Fruit fly (Drosophila melanogaster): ENCODE data around the gene CG13127.

DNA sequence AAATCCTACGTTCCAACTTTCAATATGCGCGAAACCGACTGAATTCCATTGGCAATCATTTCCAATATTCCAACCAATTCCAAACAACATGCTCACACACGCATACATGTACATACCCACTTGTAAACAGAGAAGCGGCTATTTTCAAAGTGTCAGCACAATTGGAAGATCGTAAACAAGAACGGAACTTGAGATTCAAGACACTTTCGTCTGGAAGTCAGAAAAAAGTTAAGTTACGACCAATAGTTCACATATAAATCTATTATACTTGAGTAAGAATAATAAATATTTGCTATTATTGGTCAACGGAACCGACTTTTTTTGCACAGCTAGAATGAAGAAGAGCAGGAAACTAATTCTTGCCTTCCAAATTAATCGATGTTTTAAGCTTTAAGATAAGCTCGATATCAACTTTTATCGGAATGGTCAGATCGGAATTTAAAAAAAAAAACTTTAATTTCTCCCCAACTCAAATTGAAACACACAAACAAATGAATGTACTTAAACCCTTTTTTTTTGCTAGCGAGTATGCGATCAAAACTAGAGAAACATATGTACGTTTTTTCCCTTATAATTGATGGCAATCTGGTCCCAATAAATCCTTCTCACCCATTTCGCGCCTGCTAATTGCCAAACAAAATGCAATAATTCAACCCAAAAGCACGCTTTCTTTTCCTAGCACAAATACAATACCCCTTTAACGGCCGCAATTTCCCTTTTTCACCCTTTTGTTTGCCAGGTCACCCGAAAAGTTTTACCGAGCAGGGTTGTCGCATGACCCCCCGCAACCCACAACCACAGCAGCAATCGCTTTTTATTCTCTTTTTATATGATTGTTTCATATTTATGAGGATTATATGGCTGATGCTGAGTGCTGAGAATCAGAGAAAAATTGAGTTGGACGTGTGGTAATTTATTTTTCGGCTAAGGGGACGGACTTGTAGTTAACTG lies 23.8 kb upstream of the CG13127 start, which contains the start of the genes CG31875 and SoYb:
- TF ChIP-seq pan (optimal IDR thresholded peaks at IDR 0.05) (no peak), usp (GFP tag; optimal IDR thresholded peaks at IDR 0.05) (no peak)
